Worm (Caenorhabditis elegans) whole organism, L2 larva: Measurements from ENCODE around the gene lbp-8.

ENCODE experiments used
- ceh-16 ChIP-seq: fragments of 150-350 bp; optimal IDR thresholded peaks from 2 replicates; lab custom pipeline; 2014; ENCODE audit warnings: missing biosample characterization, missing genetic modification characterization
- fos-1 ChIP-seq: fragments of 150-350 bp; optimal IDR thresholded peaks from 2 replicates; lab custom pipeline; 2014; ENCODE audit warnings: missing biosample characterization, missing genetic modification characterization
- mdl-1 ChIP-seq, 2 experiments: fragments of 150-350 bp in 1 of 2; sonication (generic microtip) in 1 of 2; optimal IDR thresholded peaks; 2 replicates each; lab custom pipeline; 2017; ENCODE audit warnings: missing biosample characterization in 2 of 2, missing genetic modification characterization in 2 of 2
- nhr-11 ChIP-seq: fragments of 150-350 bp; optimal IDR thresholded peaks from 2 replicates; lab custom pipeline; 2014; ENCODE audit warnings: missing biosample characterization, missing genetic modification characterization
- unc-39 ChIP-seq: fragments of 150-350 bp; optimal IDR thresholded peaks from 2 replicates; lab custom pipeline; 2014; ENCODE audit warnings: missing biosample characterization, missing genetic modification characterization
- unc-55 ChIP-seq: fragments of 150-350 bp; sonication (generic microtip); optimal IDR thresholded peaks from 3 replicates; lab custom pipeline; 2014; ENCODE audit warnings: missing biosample characterization, missing genetic modification reagents, missing genetic modification characterization

ce11 chrV:13926398-13926797 is 35.8 kb downstream of the lbp-8 start, which contains the start of gene srxa-12:
- TF ChIP-seq ceh-16 (tag; lab: Kevin White, UChicago) (no peak), fos-1 (tag; lab: Kevin White, UChicago) (no peak), mdl-1 (tag; optimal IDR thresholded peaks at IDR 0.05; lab: Kevin White, UChicago) (no peak), unc-39 (tag; lab: Kevin White, UChicago) (no peak), nhr-11 (tag; lab: Kevin White, UChicago) (no peak), unc-55 (GFP tag; lab: Kevin White, UChicago) (no peak)
